Worm (Caenorhabditis elegans) whole organism, late embryonic: ENCODE results near the gene tkr-2.
A peak's percentile ranks its signal among the peaks of the same experiment; 100 is the strongest.
"Not testable (repeated sequence)": the region's sequence is repeated elsewhere in the genome, so short reads cannot be mapped to it uniquely, and the experiment has no call there.

ENCODE experiments used
- F13H6.1 ChIP-seq: sonication (generic microtip); optimal IDR thresholded peaks from 2 replicates; lab custom pipeline; 2016; ENCODE audit warnings: missing genetic modification characterization, missing compliant biosample characterization
- K02D7.2 ChIP-seq: sonication (generic microtip); optimal IDR thresholded peaks from 2 replicates; lab custom pipeline; 2017; ENCODE audit warnings: mild to moderate bottlenecking, missing genetic modification characterization, missing compliant biosample characterization
- Y22D7AL.16 ChIP-seq: sonication (generic microtip); optimal IDR thresholded peaks from 2 replicates; lab custom pipeline; 2016; ENCODE audit warnings: missing genetic modification characterization, missing compliant biosample characterization
- ama-1 ChIP-seq: fragments of 150-350 bp; optimal IDR thresholded peaks from 2 replicates; lab custom pipeline; 2014
- ceh-14 ChIP-seq: sonication (generic microtip); optimal IDR thresholded peaks from 2 replicates; lab custom pipeline; 2016; ENCODE audit warnings: missing genotype, missing genetic modification characterization, missing compliant biosample characterization
- ceh-19 ChIP-seq: fragments of 200-800 bp; sonication (Bioruptor generic); optimal IDR thresholded peaks from 2 replicates; lab custom pipeline; 2018; ENCODE audit warnings: mild to moderate bottlenecking, missing genetic modification characterization, missing compliant biosample characterization
- ceh-2 ChIP-seq: sonication (generic microtip); optimal IDR thresholded peaks from 2 replicates; lab custom pipeline; 2016; ENCODE audit warnings: missing genotype, missing genetic modification characterization, missing compliant biosample characterization
- ceh-22 ChIP-seq: sonication (generic microtip); optimal IDR thresholded peaks from 2 replicates; lab custom pipeline; 2017; ENCODE audit warnings: missing biosample characterization, missing genetic modification characterization
- ceh-30 ChIP-seq: fragments of 150-350 bp; optimal IDR thresholded peaks from 2 replicates; lab custom pipeline; 2014; ENCODE audit warnings: missing biosample characterization, missing genetic modification characterization
- ceh-34 ChIP-seq: sonication (generic microtip); optimal IDR thresholded peaks from 2 replicates; lab custom pipeline; 2016; ENCODE audit warnings: mild to moderate bottlenecking, missing genetic modification characterization, missing compliant biosample characterization
- ceh-45 ChIP-seq: fragments of 200-800 bp; sonication (Bioruptor generic); IDR thresholded peaks from 2 replicates; pipeline ENCODE4 v1.3.6; 2022; ENCODE audit warnings: missing genetic modification reagents, missing genetic modification characterization, missing compliant biosample characterization
- che-1 ChIP-seq: sonication (generic microtip); optimal IDR thresholded peaks from 2 replicates; lab custom pipeline; 2016; ENCODE audit warnings: mild to moderate bottlenecking, missing genetic modification characterization, missing compliant biosample characterization
- dmd-4 ChIP-seq: sonication (generic microtip); optimal IDR thresholded peaks from 2 replicates; lab custom pipeline; 2016; ENCODE audit warnings: borderline replicate concordance, missing genetic modification characterization, missing compliant biosample characterization
- dve-1 ChIP-seq: sonication (generic microtip); optimal IDR thresholded peaks from 2 replicates; lab custom pipeline; 2017; ENCODE audit warnings: antibody characterized with exemption, mild to moderate bottlenecking, missing genetic modification characterization, missing compliant biosample characterization
- elt-2 ChIP-seq: sonication (generic microtip); optimal IDR thresholded peaks from 2 replicates; lab custom pipeline; 2016; ENCODE audit warnings: missing genetic modification reagents, missing genetic modification characterization, missing compliant biosample characterization
- fax-1 ChIP-seq: sonication (generic microtip); optimal IDR thresholded peaks from 2 replicates; lab custom pipeline; 2016; ENCODE audit warnings: missing genotype, missing genetic modification characterization, missing compliant biosample characterization
- fkh-10 ChIP-seq: fragments of 150-350 bp; optimal IDR thresholded peaks from 2 replicates; lab custom pipeline; 2014; ENCODE audit warnings: missing biosample characterization, missing genetic modification reagents, missing genetic modification characterization
- hlh-8 ChIP-seq: sonication (generic microtip); optimal IDR thresholded peaks from 2 replicates; lab custom pipeline; 2016; ENCODE audit warnings: missing genotype, missing genetic modification characterization, missing compliant biosample characterization
- lim-6 ChIP-seq: sonication (generic microtip); optimal IDR thresholded peaks from 2 replicates; lab custom pipeline; 2016; ENCODE audit warnings: missing genetic modification characterization, missing compliant biosample characterization
- lin-11 ChIP-seq: fragments of 200-800 bp; sonication (Bioruptor generic); optimal IDR thresholded peaks from 2 replicates; lab custom pipeline; 2018; ENCODE audit warnings: mild to moderate bottlenecking, missing genetic modification characterization, missing compliant biosample characterization
- madf-2 ChIP-seq: sonication (generic microtip); optimal IDR thresholded peaks from 2 replicates; lab custom pipeline; 2017; ENCODE audit warnings: missing genetic modification characterization, missing compliant biosample characterization
- odd-2 ChIP-seq: sonication (generic microtip); optimal IDR thresholded peaks from 2 replicates; lab custom pipeline; 2017; ENCODE audit warnings: antibody characterized with exemption, mild to moderate bottlenecking, missing genetic modification characterization, missing compliant biosample characterization
- pag-3 ChIP-seq: sonication (generic microtip); optimal IDR thresholded peaks from 2 replicates; lab custom pipeline; 2016; ENCODE audit warnings: missing compliant biosample characterization, missing genetic modification characterization, borderline replicate concordance
- pha-2 ChIP-seq: sonication (generic microtip); optimal IDR thresholded peaks from 2 replicates; lab custom pipeline; 2017; ENCODE audit warnings: mild to moderate bottlenecking, missing genetic modification characterization, missing compliant biosample characterization
- rnt-1 ChIP-seq: sonication (generic microtip); optimal IDR thresholded peaks from 2 replicates; lab custom pipeline; 2016; ENCODE audit warnings: missing genetic modification characterization, missing compliant biosample characterization
- sox-2 ChIP-seq: fragments of 200-800 bp; sonication (Bioruptor generic); IDR thresholded peaks from 2 replicates; pipeline ENCODE4 v1.3.6; 2022; ENCODE audit warnings: missing genetic modification reagents, missing genetic modification characterization, missing compliant biosample characterization
- sox-4 ChIP-seq: sonication (generic microtip); optimal IDR thresholded peaks from 2 replicates; lab custom pipeline; 2017; ENCODE audit warnings: mild to moderate bottlenecking, missing genetic modification characterization, inconsistent platforms, missing compliant biosample characterization
- tbx-2 ChIP-seq: sonication (generic microtip); optimal IDR thresholded peaks from 2 replicates; lab custom pipeline; 2016; ENCODE audit warnings: missing genetic modification characterization, missing compliant biosample characterization
- ttx-3 ChIP-seq: sonication (generic microtip); optimal IDR thresholded peaks from 2 replicates; lab custom pipeline; 2016; ENCODE audit warnings: missing genetic modification reagents, missing genetic modification characterization, missing compliant biosample characterization
- unc-3 ChIP-seq, 2 experiments: fragments of 200-800 bp in 1 of 2; sonication (Bioruptor generic) in 1 of 2; sonication (generic microtip) in 1 of 2; conservative IDR thresholded peaks in 1 of 2; optimal IDR thresholded peaks in 1 of 2; 2 replicates each; pipeline versions ENCODE4 v1.3.6 to Lab custom; 2016 to 2022; ENCODE audit warnings: missing compliant biosample characterization in 2 of 2, missing genetic modification characterization in 2 of 2, missing genetic modification reagents in 1 of 2
- unc-55 ChIP-seq: sonication (generic microtip); optimal IDR thresholded peaks from 2 replicates; lab custom pipeline; 2017; ENCODE audit warnings: missing biosample characterization, missing genetic modification reagents, missing genetic modification characterization
- zip-5 ChIP-seq: sonication (generic microtip); optimal IDR thresholded peaks from 2 replicates; lab custom pipeline; 2016; ENCODE audit warnings: missing genetic modification characterization, missing compliant biosample characterization

The tkr-2 gene

ce11 chrIV:6206294-6206776 lies 4.5 kb downstream of the tkr-2 start, which contains the start of gene C49A9.10 (continued):
- TF ChIP-seq pha-2 (tag; lab: Kevin White, UChicago) (peak; percentile 28), F13H6.1 (tag; lab: Kevin White, UChicago) (peak; percentile 60), hlh-8 (tag; lab: Kevin White, UChicago) (peak; percentile 90)

- TF ChIP-seq unc-3 (GFP tag; conservative IDR thresholded peaks at IDR 0.05; lab: Robert Waterston, UW) = no peak
- no peak for TF ChIP-seq unc-3 (tag; optimal IDR thresholded peaks at IDR 0.05; lab: Kevin White, UChicago)
- TF ChIP-seq ceh-19 = no peak
- TF ChIP-seq hlh-8 (tag; lab: Kevin White, UChicago) = no peak
Observed at ce11 chrIV:6209337-6209736, 7.5 kb downstream of the tkr-2 start.

- TF ChIP-seq unc-3 (GFP tag; conservative IDR thresholded peaks at IDR 0.05; lab: Robert Waterston, UW) (peak; percentile 34; the same call in 1 of the 2 replicates), ceh-45 (GFP tag; lab: Robert Waterston, UW) (peak; percentile 7; the same call in 1 of the 2 replicates)
- TF ChIP-seq unc-3 (tag; optimal IDR thresholded peaks at IDR 0.05; lab: Kevin White, UChicago) = not testable (repeated sequence)
- TF ChIP-seq, all 69 proteins: peak for 2; not testable (repeated sequence) for 67
Observed at ce11 chrIV:6209958-6210357, 8.1 kb downstream of the tkr-2 start.

- TF ChIP-seq elt-2 (tag; lab: Kevin White, UChicago) (no peak), ceh-34 (tag; lab: Kevin White, UChicago) (no peak), ttx-3 (tag; lab: Kevin White, UChicago) (no peak), che-1 (tag; lab: Kevin White, UChicago) (no peak), zip-5 (tag; lab: Kevin White, UChicago) (no peak), fkh-10 (GFP tag; lab: Kevin White, UChicago) (no peak), tbx-2 (tag; lab: Kevin White, UChicago) (no peak), ceh-2 (tag; lab: Kevin White, UChicago) (no peak), ceh-30 (tag; lab: Kevin White, UChicago) (no peak)
Observed at ce11 chrIV:6210574-6210973, 8.7 kb downstream of the tkr-2 start, which contains the start of the genes ugt-24 and C49A9.6. Gene ugt-24 (minus strand): TSS chrIV:6210720. Gene C49A9.6 (plus strand): TSS chrIV:6210936.

ce11 chrIV:6213403-6213802 lies 11.5 kb downstream of the tkr-2 start, which contains the start of gene C49A9.5:
Gene C49A9.5 (plus strand): TSS chrIV:6213673.
- no peak for TF ChIP-seq hlh-8 (tag; lab: Kevin White, UChicago)
- TF ChIP-seq ceh-14 (tag; lab: Kevin White, UChicago) = no peak
- TF ChIP-seq ceh-22 = no peak
- TF ChIP-seq dmd-4 (tag; lab: Kevin White, UChicago) = no peak
- no peak for TF ChIP-seq dve-1
- TF ChIP-seq rnt-1 (tag; lab: Kevin White, UChicago) = no peak
- TF ChIP-seq pag-3 (tag; lab: Kevin White, UChicago) = no peak
- no peak for TF ChIP-seq sox-4
- TF ChIP-seq lim-6 (tag; lab: Kevin White, UChicago) = no peak
- TF ChIP-seq fax-1 (tag; lab: Kevin White, UChicago) = no peak
- TF ChIP-seq F13H6.1 (tag; lab: Kevin White, UChicago) = no peak
- no peak for TF ChIP-seq odd-2
- no peak for TF ChIP-seq unc-55
- no peak for TF ChIP-seq sox-2 (GFP tag; lab: Robert Waterston, UW)
- TF ChIP-seq ama-1 (lab: Kevin White, UChicago) = no peak

ce11 chrIV:6217066-6217465 lies 15.2 kb downstream of the tkr-2 start, which contains the start of gene C49A9.9:
Gene C49A9.9 (plus strand): TSS chrIV:6217372.
- no peak for TF ChIP-seq sox-4
- TF ChIP-seq Y22D7AL.16 (tag; lab: Kevin White, UChicago) = no peak
- TF ChIP-seq unc-55 = no peak
- no peak for TF ChIP-seq pha-2 (tag; lab: Kevin White, UChicago)
- TF ChIP-seq K02D7.2 (tag; lab: Kevin White, UChicago) = no peak
- no peak for TF ChIP-seq madf-2
- no peak for TF ChIP-seq ceh-45 (GFP tag; lab: Robert Waterston, UW)
- TF ChIP-seq lin-11 = no peak
